Worm (Caenorhabditis elegans) whole organism, young adult: Measurements from ENCODE around the gene vps-45.

Experiments
- F52B5.7 ChIP-seq: sonication (generic microtip); optimal IDR thresholded peaks from 2 replicates; lab custom pipeline; 2016; ENCODE audit warnings: mild to moderate bottlenecking, missing genetic modification characterization, missing compliant biosample characterization
- Y56A3A.18 ChIP-seq: fragments of 200-800 bp; sonication (Bioruptor generic); IDR thresholded peaks from 2 replicates; pipeline ENCODE4 v1.3.6; 2022; ENCODE audit warnings: missing genetic modification reagents, missing genetic modification characterization, missing compliant biosample characterization
- chd-7 ChIP-seq: sonication (generic microtip); optimal IDR thresholded peaks from 2 replicates; lab custom pipeline; 2016; ENCODE audit warnings: mild to moderate bottlenecking, missing genetic modification characterization, moderate library complexity, missing compliant biosample characterization
- dpff-1 ChIP-seq: sonication (generic microtip); optimal IDR thresholded peaks from 2 replicates; lab custom pipeline; 2017; ENCODE audit warnings: mild to moderate bottlenecking, missing genetic modification characterization, missing compliant biosample characterization
- ets-4 ChIP-seq: fragments of 200-800 bp; sonication (Bioruptor generic); optimal IDR thresholded peaks from 2 replicates; lab custom pipeline; 2018; ENCODE audit warnings: mild to moderate bottlenecking, missing genetic modification characterization, missing compliant biosample characterization
- him-1 ChIP-seq: sonication (generic microtip); optimal IDR thresholded peaks from 2 replicates; lab custom pipeline; 2016; ENCODE audit warnings: missing genotype, missing genetic modification reagents, missing genetic modification characterization, missing compliant biosample characterization
- lin-35 ChIP-seq, 3 experiments: fragments of 150-350 bp in 2 of 3; sonication (generic microtip) in 1 of 3; optimal IDR thresholded peaks; 2 replicates each; lab custom pipeline; 2014 to 2018; ENCODE audit warnings: missing biosample characterization in 3 of 3, missing genetic modification characterization in 3 of 3, missing genetic modification reagents in 3 of 3
- madf-10 ChIP-seq: sonication (generic microtip); optimal IDR thresholded peaks from 2 replicates; lab custom pipeline; 2016; ENCODE audit warnings: mild to moderate bottlenecking, missing genetic modification characterization, missing compliant biosample characterization
- nfya-1 ChIP-seq: sonication (generic microtip); optimal IDR thresholded peaks from 2 replicates; lab custom pipeline; 2017; ENCODE audit warnings: antibody characterized with exemption, missing compliant biosample characterization, missing genetic modification characterization, borderline replicate concordance; ENCODE audit not compliant: insufficient read depth
- nhr-90 ChIP-seq: sonication (generic microtip); optimal IDR thresholded peaks from 2 replicates; lab custom pipeline; 2016; ENCODE audit warnings: missing genotype, mild to moderate bottlenecking, missing genetic modification characterization, missing compliant biosample characterization
- rec-8 ChIP-seq, 2 experiments: sonication (generic microtip); optimal IDR thresholded peaks; 2 replicates each; lab custom pipeline; 2016; ENCODE audit warnings: mild to moderate bottlenecking in 2 of 2, missing genetic modification characterization in 2 of 2, missing genetic modification reagents in 2 of 2, missing genotype in 2 of 2, missing biosample characterization in 1 of 2, missing compliant biosample characterization in 1 of 2, moderate library complexity in 1 of 2
- snpc-4 ChIP-seq, 5 experiments: fragments of 150-350 bp in 1 of 5; sonication (generic microtip) in 4 of 5; optimal IDR thresholded peaks; 2 replicates each; lab custom pipeline; 2014 to 2018; ENCODE audit warnings: missing genetic modification characterization in 5 of 5, missing biosample characterization in 3 of 5, antibody characterized with exemption in 2 of 5, mild to moderate bottlenecking in 2 of 5, missing compliant biosample characterization in 2 of 5, missing genotype in 2 of 5, moderate library complexity in 2 of 5, missing genetic modification reagents in 1 of 5
- unc-62 ChIP-seq: fragments of 150-350 bp; optimal IDR thresholded peaks from 2 replicates; lab custom pipeline; 2014; ENCODE audit warnings: missing biosample characterization, missing genetic modification reagents, missing genetic modification characterization

ce11 chrX:982598-982997 lies 8.0 kb upstream of the vps-45 start:
- no peak for TF ChIP-seq Y56A3A.18 (GFP tag; lab: Robert Waterston, UW)
- TF ChIP-seq snpc-4 (GFP tag; optimal IDR thresholded peaks at IDR 0.05; lab: Kevin White, UChicago), result no peak
- TF ChIP-seq snpc-4 (tag; optimal IDR thresholded peaks at IDR 0.05; lab: Kevin White, UChicago), result no peak
- TF ChIP-seq lin-35 (GFP tag; optimal IDR thresholded peaks at IDR 0.05; lab: Kevin White, UChicago), result no peak
- no peak for TF ChIP-seq nfya-1 (tag; lab: Kevin White, UChicago)
- no peak for TF ChIP-seq chd-7 (tag; lab: Kevin White, UChicago)
- TF ChIP-seq F52B5.7 (tag; lab: Kevin White, UChicago), result no peak
- TF ChIP-seq dpff-1 (tag; lab: Kevin White, UChicago), result no peak
- no peak for TF ChIP-seq unc-62 (GFP tag; lab: Kevin White, UChicago)
- TF ChIP-seq him-1 (tag; lab: Kevin White, UChicago), result no peak
- TF ChIP-seq ets-4, result no peak
- no peak for TF ChIP-seq rec-8 (tag; optimal IDR thresholded peaks at IDR 0.05; lab: Kevin White, UChicago)
- TF ChIP-seq madf-10 (tag; lab: Kevin White, UChicago), result no peak
- TF ChIP-seq nhr-90 (tag; lab: Kevin White, UChicago), result no peak
